Worm (Caenorhabditis elegans): ENCODE results near the gene oac-1.

Gene oac-1

DNA sequence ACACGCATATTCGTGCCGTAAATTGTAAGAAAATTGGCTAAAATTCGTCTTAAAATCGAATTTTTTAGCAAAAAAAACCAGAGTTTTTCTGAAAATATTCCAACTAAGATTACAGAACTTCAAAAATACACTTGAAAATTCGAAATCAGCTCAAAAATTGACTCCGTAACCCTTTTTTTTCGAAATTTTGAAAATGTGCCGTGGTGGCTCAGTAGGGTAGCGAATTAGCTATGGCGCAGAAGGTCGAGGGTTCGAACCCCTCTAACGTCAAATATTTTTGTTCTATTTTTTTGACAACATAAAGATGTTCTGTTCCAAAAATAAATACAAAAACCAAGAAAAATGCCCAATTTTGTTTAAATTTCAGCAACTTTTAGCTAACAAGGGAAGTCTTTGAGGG, 23.7 kb upstream of the oac-1 start:
- no peak for TF ChIP-seq ceh-22 (tag; optimal IDR thresholded peaks at IDR 0.05)
- TF ChIP-seq madf-2 (tag; optimal IDR thresholded peaks at IDR 0.05), result no peak
- TF ChIP-seq pha-2 (tag; optimal IDR thresholded peaks at IDR 0.05), result no peak
- no peak for TF ChIP-seq K09A11.1 (tag; optimal IDR thresholded peaks at IDR 0.05; ENCODE audit: insufficient read depth)
- no peak for TF ChIP-seq Y22D7AL.16 (tag; optimal IDR thresholded peaks at IDR 0.05)
- no peak for TF ChIP-seq ceh-2 (tag; optimal IDR thresholded peaks at IDR 0.05)
- no peak for TF ChIP-seq ceh-14 (tag; optimal IDR thresholded peaks at IDR 0.05)
- no peak for TF ChIP-seq ceh-45 (GFP tag; IDR thresholded peaks at IDR 0.05)
- no peak for TF ChIP-seq F13H6.1 (tag; optimal IDR thresholded peaks at IDR 0.05)
- no peak for TF ChIP-seq ceh-19 (GFP tag; optimal IDR thresholded peaks at IDR 0.05)
- no peak for TF ChIP-seq syd-9 (tag; optimal IDR thresholded peaks at IDR 0.05)
- TF ChIP-seq ceh-9 (tag; optimal IDR thresholded peaks at IDR 0.05), result no peak
- no peak for TF ChIP-seq zip-5 (tag; optimal IDR thresholded peaks at IDR 0.05)
- no peak for TF ChIP-seq tbx-2 (tag; optimal IDR thresholded peaks at IDR 0.05)
- no peak for TF ChIP-seq ceh-6 (GFP tag; optimal IDR thresholded peaks at IDR 0.05)
- TF ChIP-seq fkh-10 (GFP tag; optimal IDR thresholded peaks at IDR 0.05), result no peak
- no peak for TF ChIP-seq gmeb-2 (tag; optimal IDR thresholded peaks at IDR 0.05)
- TF ChIP-seq pag-3 (tag; optimal IDR thresholded peaks at IDR 0.05; ENCODE audit: borderline replicate concordance), result no peak
- TF ChIP-seq ceh-18 (tag; optimal IDR thresholded peaks at IDR 0.05), result no peak
- no peak for TF ChIP-seq eyg-1 (tag; optimal IDR thresholded peaks at IDR 0.05)

DNA sequence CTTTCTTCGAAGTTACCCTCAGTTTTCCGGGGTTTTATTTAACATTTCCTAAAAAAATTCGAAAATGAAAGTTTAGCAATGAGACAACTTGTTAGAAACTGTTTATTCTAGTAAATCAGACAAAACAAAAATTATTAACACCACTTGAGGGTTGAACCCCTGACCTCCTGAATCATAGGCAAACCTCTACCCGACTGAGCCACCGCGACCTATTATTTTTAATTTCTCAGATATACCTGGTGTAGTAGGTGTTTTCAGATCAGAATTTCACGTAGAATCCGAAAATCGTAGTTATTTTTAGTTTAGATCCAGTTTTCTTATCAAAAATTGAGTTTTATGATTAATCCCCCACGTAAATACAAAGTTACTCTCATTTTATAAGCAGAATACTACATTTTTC, 14.3 kb upstream of the oac-1 start:
- TF ChIP-seq ceh-34 (tag; optimal IDR thresholded peaks at IDR 0.05), result no peak
- no peak for TF ChIP-seq ceh-48 (tag; optimal IDR thresholded peaks at IDR 0.05)
- no peak for TF ChIP-seq pha-2 (tag; optimal IDR thresholded peaks at IDR 0.05)
- TF ChIP-seq zip-5 (tag; optimal IDR thresholded peaks at IDR 0.05), result no peak
- no peak for TF ChIP-seq ceh-9 (tag; optimal IDR thresholded peaks at IDR 0.05)
- no peak for TF ChIP-seq dmd-4 (tag; optimal IDR thresholded peaks at IDR 0.05; ENCODE audit: borderline replicate concordance)
- TF ChIP-seq dve-1 (tag; optimal IDR thresholded peaks at IDR 0.05), result no peak
- TF ChIP-seq odd-2 (tag; optimal IDR thresholded peaks at IDR 0.05), result no peak
- TF ChIP-seq F13H6.1 (tag; optimal IDR thresholded peaks at IDR 0.05), result no peak
- no peak for TF ChIP-seq T23F11.4 (GFP tag; optimal IDR thresholded peaks at IDR 0.05)
- TF ChIP-seq ama-1 (optimal IDR thresholded peaks at IDR 0.05), result no peak
- TF ChIP-seq ceh-6 (GFP tag; optimal IDR thresholded peaks at IDR 0.05), result no peak
- TF ChIP-seq ref-2 (tag; optimal IDR thresholded peaks at IDR 0.05), result no peak
- TF ChIP-seq nfya-1 (tag; optimal IDR thresholded peaks at IDR 0.05), result no peak
- TF ChIP-seq fkh-6 (tag; optimal IDR thresholded peaks at IDR 0.05), result no peak
- no peak for TF ChIP-seq unc-42 (tag; optimal IDR thresholded peaks at IDR 0.05)
- TF ChIP-seq unc-86 (tag; optimal IDR thresholded peaks at IDR 0.05), result no peak
- no peak for TF ChIP-seq fkh-10 (GFP tag; optimal IDR thresholded peaks at IDR 0.05)
- no peak for TF ChIP-seq ceh-24 (tag; optimal IDR thresholded peaks at IDR 0.05)

DNA sequence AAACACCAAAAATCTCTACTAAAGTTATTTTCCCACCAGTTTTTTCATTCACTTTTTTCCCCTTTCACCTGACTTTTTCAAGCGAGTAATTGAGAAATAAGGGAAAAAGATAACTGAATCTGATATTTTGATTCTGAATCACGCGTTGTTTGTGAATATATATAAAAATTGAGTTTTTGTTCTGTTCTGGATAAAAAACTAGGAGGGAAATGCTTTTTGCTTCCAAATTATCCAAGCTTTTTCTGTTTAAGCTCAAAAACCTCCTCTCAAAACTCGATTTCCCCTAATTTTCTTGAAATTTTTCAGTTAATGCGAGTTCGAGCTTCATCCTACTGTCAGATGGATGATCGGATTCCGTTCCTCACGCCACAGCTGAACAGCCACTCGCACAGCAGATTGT, 9.3 kb upstream of the oac-1 start, which contains the start of gene kcnl-1:
TSS of gene kcnl-1 (plus strand) at position 301 of the 400 bp plus-strand sequence.
- TF ChIP-seq ceh-6 (GFP tag; optimal IDR thresholded peaks at IDR 0.05), result no peak
- no peak for TF ChIP-seq lin-11 (tag; optimal IDR thresholded peaks at IDR 0.05)
- TF ChIP-seq ceh-48 (tag; optimal IDR thresholded peaks at IDR 0.05), result no peak
- no peak for TF ChIP-seq ceh-34 (tag; optimal IDR thresholded peaks at IDR 0.05)
- no peak for TF ChIP-seq che-1 (tag; optimal IDR thresholded peaks at IDR 0.05)
- no peak for TF ChIP-seq fkh-6 (tag; optimal IDR thresholded peaks at IDR 0.05)
- TF ChIP-seq dmd-4 (tag; optimal IDR thresholded peaks at IDR 0.05; ENCODE audit: borderline replicate concordance), result no peak
- TF ChIP-seq nhr-11 (tag; optimal IDR thresholded peaks at IDR 0.05), result no peak
- no peak for TF ChIP-seq C08G9.2 (tag; optimal IDR thresholded peaks at IDR 0.05)
- no peak for TF ChIP-seq sox-4 (tag; optimal IDR thresholded peaks at IDR 0.05)

DNA sequence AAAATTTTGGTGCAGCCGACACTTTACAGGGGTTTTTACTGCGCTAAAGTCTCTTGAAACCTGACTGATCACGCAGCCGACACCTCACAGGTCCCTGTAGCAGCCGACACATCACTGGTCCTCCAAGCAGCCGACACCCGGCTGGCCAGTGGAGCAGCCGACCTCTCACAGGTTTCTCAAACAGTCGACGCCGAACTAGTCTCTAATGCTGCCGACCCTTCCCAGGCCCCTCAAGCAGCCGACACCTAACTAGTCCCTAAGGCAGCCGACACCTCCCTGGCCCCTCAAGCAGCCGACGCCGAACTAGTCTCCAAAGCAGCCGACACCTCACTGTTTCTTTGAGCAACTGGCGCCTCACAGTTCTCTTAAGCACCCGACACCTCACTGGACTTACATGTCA, 419 bp downstream of the oac-1 start:
- TF ChIP-seq pag-3 (tag; optimal IDR thresholded peaks at IDR 0.05; ENCODE audit: borderline replicate concordance) (peak; percentile 45), ceh-34 (tag; optimal IDR thresholded peaks at IDR 0.05) (no peak), elt-4 (tag; optimal IDR thresholded peaks at IDR 0.05) (peak; percentile 28), ceh-2 (tag; optimal IDR thresholded peaks at IDR 0.05) (no peak), ama-1 (optimal IDR thresholded peaks at IDR 0.05) (no peak)

Measured in whole organism, late embryonic.